Worm (Caenorhabditis elegans): Measurements from ENCODE around the gene hog-1.

The hog-1 gene

DNA sequence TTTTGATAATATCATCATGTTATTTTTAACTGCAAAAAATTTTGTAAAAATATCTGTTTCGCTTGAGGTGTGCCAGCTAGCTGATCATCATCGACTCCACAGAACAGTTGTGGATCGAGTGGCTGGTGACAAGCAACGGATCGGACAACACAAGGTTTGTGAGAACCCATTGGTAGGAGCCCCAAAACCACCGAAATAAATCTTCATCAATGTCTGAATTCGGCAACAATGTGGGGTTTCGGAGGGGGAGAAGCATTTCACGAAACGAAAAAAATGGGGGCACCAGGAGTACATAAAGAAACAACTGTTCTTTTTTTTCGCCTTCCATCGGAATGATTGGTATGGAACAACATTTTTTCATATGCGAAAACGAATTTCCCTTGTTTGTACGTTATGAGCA is 38.7 kb downstream of the hog-1 start:
- TF ChIP-seq unc-62 (GFP tag; optimal IDR thresholded peaks at IDR 0.05): no peak

DNA sequence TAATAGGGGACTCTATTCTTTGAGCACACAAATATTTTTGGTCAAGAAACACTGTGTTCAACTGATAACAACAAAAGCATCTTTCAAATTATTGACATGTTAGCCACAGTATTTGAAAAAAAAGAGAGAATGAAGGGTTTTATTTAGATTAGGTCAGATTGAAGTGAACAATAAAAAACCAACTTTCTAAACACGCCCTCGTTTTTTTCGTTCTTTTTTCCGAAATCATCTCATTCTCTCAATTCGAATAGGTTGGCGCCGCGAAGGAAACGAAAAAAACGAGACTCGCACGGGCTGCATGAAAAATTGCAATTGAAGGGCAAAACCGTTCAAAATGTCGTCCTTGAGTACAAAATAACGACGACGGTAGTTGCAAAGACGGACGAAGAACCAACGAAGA is 39.7 kb downstream of the hog-1 start:
- TF ChIP-seq unc-62 (GFP tag; optimal IDR thresholded peaks at IDR 0.05): no peak

DNA sequence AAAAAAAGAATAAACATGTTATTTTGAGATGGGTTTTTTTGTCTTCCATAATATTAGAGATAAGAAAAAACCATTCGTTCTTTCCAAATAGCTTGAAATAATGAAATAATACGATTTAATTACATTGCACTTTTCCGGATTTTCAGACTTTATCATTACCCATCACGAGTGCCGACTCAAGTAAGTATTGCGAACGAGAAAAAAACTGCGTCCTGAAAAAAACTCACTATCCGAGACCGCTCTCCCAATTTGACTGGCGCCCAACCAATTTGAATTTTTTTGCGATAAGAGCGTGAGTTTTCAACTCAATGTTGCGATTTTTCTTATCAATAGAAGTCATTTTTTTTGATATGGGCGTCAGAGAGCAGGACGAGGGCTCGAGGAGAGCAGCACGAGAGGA is 41.0 kb downstream of the hog-1 start:
- TF ChIP-seq unc-62 (GFP tag; optimal IDR thresholded peaks at IDR 0.05): no peak

DNA sequence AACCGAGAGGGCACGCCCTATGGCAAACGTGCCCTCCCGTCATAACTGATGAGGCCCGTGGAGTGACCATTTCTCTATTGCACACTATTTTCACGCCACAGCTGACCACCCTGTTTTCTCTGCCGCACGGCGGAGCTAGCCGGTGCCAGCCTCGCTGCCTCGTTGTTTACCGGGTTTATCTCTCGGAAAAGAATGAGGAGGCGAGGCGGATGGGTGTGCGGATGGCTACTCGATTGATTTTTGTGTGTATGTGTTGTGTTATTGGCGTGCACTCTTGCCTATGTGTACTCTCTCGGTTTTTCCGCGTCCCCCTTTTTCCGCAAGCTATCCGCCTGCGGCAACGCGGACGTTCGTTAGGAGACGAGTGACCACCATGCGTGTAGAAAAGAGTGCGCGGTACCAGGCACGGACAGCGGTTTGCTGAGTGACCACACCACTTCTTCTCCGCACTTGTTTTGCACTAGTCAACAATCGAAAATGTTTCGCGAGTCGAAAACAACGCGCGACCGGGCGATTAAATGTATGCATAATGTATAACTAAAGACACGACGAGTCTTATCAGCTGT is 42.0 kb downstream of the hog-1 start:
- TF ChIP-seq unc-62 (GFP tag; optimal IDR thresholded peaks at IDR 0.05): no peak

DNA sequence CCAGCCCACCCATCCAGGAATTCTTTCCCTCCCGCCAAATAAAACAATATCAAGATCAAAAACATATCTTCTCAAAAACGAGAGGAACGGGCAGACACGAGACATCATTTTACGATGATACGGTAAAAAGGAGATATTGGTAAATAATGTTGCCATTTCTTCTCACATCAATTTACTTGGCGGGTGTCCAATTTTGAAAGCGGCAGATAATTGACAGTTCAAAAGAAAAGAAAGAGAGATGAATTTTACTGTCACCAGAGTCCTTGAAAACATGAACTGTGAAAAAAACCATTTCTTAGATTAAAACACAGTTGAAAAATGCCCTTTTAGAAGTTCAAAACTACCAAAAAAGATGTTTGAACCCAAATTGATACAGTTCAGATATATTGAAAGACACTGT is 43.4 kb downstream of the hog-1 start:
- no peak for TF ChIP-seq unc-62 (GFP tag; optimal IDR thresholded peaks at IDR 0.05)

DNA sequence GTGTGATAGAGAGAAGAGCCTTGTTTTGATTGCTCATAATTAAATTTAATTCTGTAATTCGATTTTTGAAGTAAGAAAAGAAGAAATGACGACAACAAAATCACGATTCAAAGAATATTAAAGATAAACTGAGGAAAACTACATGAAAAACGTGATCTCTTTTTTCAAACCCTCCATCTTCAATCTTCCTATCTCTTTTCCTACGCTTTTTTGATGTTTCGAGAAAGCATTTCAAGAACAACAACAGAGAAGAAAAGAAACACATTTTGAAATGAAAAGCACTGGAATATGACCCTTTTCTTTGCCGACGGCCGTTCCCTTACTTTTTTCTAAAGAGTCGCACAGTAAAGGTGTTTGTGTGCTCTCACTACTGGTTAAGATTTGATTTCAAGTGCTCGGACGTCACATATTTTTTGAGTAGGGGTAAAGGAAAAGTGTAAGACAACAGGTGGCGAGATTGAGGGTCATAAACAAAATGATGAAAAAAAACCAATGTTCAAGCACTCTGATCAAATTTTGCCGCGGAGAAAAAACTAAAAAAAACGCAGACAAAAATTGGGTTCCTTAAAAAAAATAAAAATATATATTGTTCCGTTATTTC is 48.1 kb downstream of the hog-1 start, which contains the start of gene F13D11.3:
Gene F13D11.3, minus strand, starts transcription at position 51 of the 601 bp plus-strand sequence.
- no peak for TF ChIP-seq unc-62 (GFP tag; optimal IDR thresholded peaks at IDR 0.05)

DNA sequence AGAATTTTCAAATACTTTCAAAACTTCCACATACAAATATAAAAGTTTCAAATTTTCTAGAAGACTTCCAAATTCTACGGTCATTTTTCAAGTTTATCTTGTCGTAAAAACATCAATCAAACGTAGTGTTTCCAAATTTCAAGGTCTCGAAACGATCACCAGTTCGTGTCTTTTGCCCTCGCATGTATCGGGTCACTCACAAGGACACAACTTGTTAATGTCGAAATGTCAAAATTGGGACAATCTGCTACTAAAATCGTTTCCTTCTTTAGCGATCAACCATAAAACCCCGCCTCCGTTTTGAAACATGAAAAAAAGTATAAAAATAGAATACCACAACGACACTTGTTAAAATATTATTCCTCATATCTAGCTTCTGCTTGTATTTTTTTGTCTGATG is 50.6 kb downstream of the hog-1 start:
- TF ChIP-seq unc-62 (GFP tag; optimal IDR thresholded peaks at IDR 0.05): no peak

DNA sequence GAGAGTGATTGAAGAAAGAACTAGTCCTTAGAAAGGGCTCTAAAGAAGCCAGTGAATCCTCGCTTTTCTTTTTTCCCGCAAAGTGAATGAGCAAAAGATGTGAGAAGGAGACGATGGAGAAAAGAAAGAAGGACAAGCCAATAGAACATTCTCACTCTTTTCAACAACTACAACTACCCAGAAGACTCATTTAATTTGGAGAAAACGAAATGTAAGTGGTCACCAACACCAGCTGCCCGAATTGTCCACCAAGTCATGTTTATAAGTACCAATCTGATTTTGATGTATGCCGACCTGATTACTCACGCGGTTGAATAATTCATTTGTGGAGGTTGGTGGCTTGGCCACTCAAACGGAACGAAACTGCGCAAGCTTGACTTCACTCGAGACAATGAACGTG is 51.5 kb downstream of the hog-1 start:
- TF ChIP-seq unc-62 (GFP tag; optimal IDR thresholded peaks at IDR 0.05): no peak

Measured in whole organism, dauer.